Worm (Caenorhabditis elegans) whole organism, L1 larva: Measurements from ENCODE around the gene C34B4.5.

Experiments used
- C04F5.9 ChIP-seq: sonication (generic microtip); optimal IDR thresholded peaks from 2 replicates; lab custom pipeline; 2016; ENCODE audit warnings: missing genetic modification characterization, missing compliant biosample characterization
- C16A3.4 ChIP-seq: fragments of 150-350 bp; optimal IDR thresholded peaks from 2 replicates; lab custom pipeline; 2014; ENCODE audit warnings: missing biosample characterization, missing genetic modification characterization
- C34B4.2 ChIP-seq: sonication (generic microtip); optimal IDR thresholded peaks from 2 replicates; lab custom pipeline; 2017; ENCODE audit warnings: mild to moderate bottlenecking, missing genetic modification characterization, missing compliant biosample characterization
- F16B12.6 ChIP-seq: fragments of 150-350 bp; optimal IDR thresholded peaks from 2 replicates; lab custom pipeline; 2014; ENCODE audit warnings: missing biosample characterization, missing genetic modification characterization
- Y116A8C.19 ChIP-seq: sonication (generic microtip); optimal IDR thresholded peaks from 2 replicates; lab custom pipeline; 2016; ENCODE audit warnings: missing compliant biosample characterization, missing genetic modification characterization, borderline replicate concordance
- aly-2 ChIP-seq: fragments of 150-350 bp; optimal IDR thresholded peaks from 2 replicates; lab custom pipeline; 2014; ENCODE audit warnings: missing biosample characterization, missing genetic modification characterization
- ama-1 ChIP-seq: fragments of 150-350 bp; optimal IDR thresholded peaks from 2 replicates; lab custom pipeline; 2014
- blmp-1 ChIP-seq: fragments of 150-350 bp; optimal IDR thresholded peaks from 2 replicates; lab custom pipeline; 2014; ENCODE audit warnings: missing biosample characterization, missing genetic modification characterization
- ceh-8 ChIP-seq: fragments of 200-800 bp; sonication (Bioruptor generic); optimal IDR thresholded peaks from 2 replicates; lab custom pipeline; 2018; ENCODE audit warnings: mild to moderate bottlenecking, missing genetic modification characterization, moderate library complexity, missing compliant biosample characterization
- ceh-88 ChIP-seq: fragments of 200-800 bp; sonication (Bioruptor generic); IDR thresholded peaks from 2 replicates; pipeline ENCODE4 v1.3.6; 2022; ENCODE audit warnings: missing genetic modification characterization, missing compliant biosample characterization
- ceh-90 ChIP-seq: sonication (generic microtip); optimal IDR thresholded peaks from 2 replicates; lab custom pipeline; 2016; ENCODE audit warnings: missing genetic modification characterization, missing compliant biosample characterization
- ces-1 ChIP-seq: fragments of 150-350 bp; optimal IDR thresholded peaks from 2 replicates; lab custom pipeline; 2014; ENCODE audit warnings: missing biosample characterization, missing genetic modification reagents, missing genetic modification characterization
- dpl-1 ChIP-seq, 3 experiments: fragments of 150-350 bp in 2 of 3; sonication (generic microtip) in 1 of 3; optimal IDR thresholded peaks; 2 replicates each; lab custom pipeline; 2014 to 2017; ENCODE audit warnings: missing biosample characterization in 3 of 3, missing genetic modification characterization in 3 of 3, missing genetic modification reagents in 3 of 3
- efl-1 ChIP-seq, 4 experiments: fragments of 150-350 bp; optimal IDR thresholded peaks in 3 of 4; peaks in 1 of 4; 1 replicate in 1 of 4; 2 replicates in 3 of 4; lab custom pipeline; 2014; ENCODE audit warnings: missing biosample characterization in 2 of 4, missing genetic modification characterization in 2 of 4, missing genetic modification reagents in 2 of 4
- egl-27 ChIP-seq, 2 experiments: fragments of 150-350 bp in 1 of 2; sonication (generic microtip); optimal IDR thresholded peaks; 3 replicates each; lab custom pipeline; 2017 to 2018; ENCODE audit warnings: missing biosample characterization in 2 of 2, missing genetic modification characterization in 2 of 2, missing genetic modification reagents in 2 of 2
- elt-3 ChIP-seq, 6 experiments: fragments of 150-350 bp in 1 of 6; sonication (generic microtip); optimal IDR thresholded peaks; 2 replicates each; lab custom pipeline; 2017 to 2018; ENCODE audit warnings: missing biosample characterization in 6 of 6, missing genetic modification characterization in 6 of 6, inconsistent platforms in 1 of 6
- fkh-4 ChIP-seq: sonication (generic microtip); optimal IDR thresholded peaks from 2 replicates; lab custom pipeline; 2016; ENCODE audit warnings: missing compliant biosample characterization, missing genetic modification characterization, borderline replicate concordance
- fkh-8 ChIP-seq: sonication (generic microtip); optimal IDR thresholded peaks from 2 replicates; lab custom pipeline; 2016; ENCODE audit warnings: mild to moderate bottlenecking, missing genetic modification characterization, missing compliant biosample characterization
- fos-1 ChIP-seq: fragments of 150-350 bp; optimal IDR thresholded peaks from 2 replicates; lab custom pipeline; 2014; ENCODE audit warnings: missing biosample characterization, missing genetic modification characterization
- grh-1 ChIP-seq: fragments of 200-800 bp; sonication (Bioruptor generic); IDR thresholded peaks from 2 replicates; pipeline ENCODE4 v1.3.6; 2022; ENCODE audit warnings: missing genetic modification reagents, missing genetic modification characterization, missing compliant biosample characterization
- hlh-17 ChIP-seq: fragments of 200-800 bp; sonication (Bioruptor generic); optimal IDR thresholded peaks from 2 replicates; lab custom pipeline; 2018; ENCODE audit warnings: missing genetic modification characterization, mild to moderate bottlenecking, missing compliant biosample characterization, moderate library complexity, borderline replicate concordance
- hlh-4 ChIP-seq: sonication (generic microtip); optimal IDR thresholded peaks from 2 replicates; lab custom pipeline; 2016; ENCODE audit warnings: mild to moderate bottlenecking, missing genetic modification characterization, missing compliant biosample characterization
- hpl-2 ChIP-seq: fragments of 150-350 bp; optimal IDR thresholded peaks from 2 replicates; lab custom pipeline; 2014; ENCODE audit warnings: missing biosample characterization, missing genetic modification reagents, missing genetic modification characterization
- isw-1 ChIP-seq: fragments of 200-800 bp; sonication (Bioruptor generic); IDR thresholded peaks from 2 replicates; pipeline ENCODE4 v1.3.6; 2022; ENCODE audit warnings: missing genetic modification characterization, missing compliant biosample characterization
- jun-1 ChIP-seq: fragments of 150-350 bp; optimal IDR thresholded peaks from 2 replicates; lab custom pipeline; 2014; ENCODE audit warnings: missing biosample characterization, missing genetic modification reagents, missing genetic modification characterization
- mab-9 ChIP-seq: fragments of 200-800 bp; sonication (Bioruptor generic); IDR thresholded peaks from 2 replicates; pipeline ENCODE4 v1.3.6; 2022; ENCODE audit warnings: missing genetic modification reagents, missing genetic modification characterization, missing compliant biosample characterization
- mdl-1 ChIP-seq, 2 experiments: fragments of 150-350 bp; optimal IDR thresholded peaks; 2 replicates each; lab custom pipeline; 2014 to 2017; ENCODE audit warnings: missing biosample characterization in 2 of 2, missing genetic modification characterization in 2 of 2, inconsistent platforms in 1 of 2
- mef-2 ChIP-seq: fragments of 150-350 bp; optimal IDR thresholded peaks from 2 replicates; lab custom pipeline; 2014; ENCODE audit warnings: missing biosample characterization, missing genetic modification characterization
- nhr-11 ChIP-seq: fragments of 150-350 bp; optimal IDR thresholded peaks from 2 replicates; lab custom pipeline; 2014; ENCODE audit warnings: missing biosample characterization, missing genetic modification characterization
- nhr-12 ChIP-seq: sonication (generic microtip); optimal IDR thresholded peaks from 2 replicates; lab custom pipeline; 2017; ENCODE audit warnings: missing biosample characterization, missing genetic modification characterization
- nhr-237 ChIP-seq: fragments of 150-350 bp; optimal IDR thresholded peaks from 2 replicates; lab custom pipeline; 2014; ENCODE audit warnings: missing biosample characterization, missing genetic modification characterization
- nhr-28 ChIP-seq: fragments of 150-350 bp; optimal IDR thresholded peaks from 2 replicates; lab custom pipeline; 2014; ENCODE audit warnings: missing biosample characterization, missing genetic modification characterization
- nhr-47 ChIP-seq: sonication (generic microtip); optimal IDR thresholded peaks from 2 replicates; lab custom pipeline; 2016; ENCODE audit warnings: mild to moderate bottlenecking, missing genetic modification characterization, moderate library complexity, missing compliant biosample characterization
- nhr-76 ChIP-seq: sonication (generic microtip); optimal IDR thresholded peaks from 2 replicates; lab custom pipeline; 2017; ENCODE audit warnings: missing biosample characterization, missing genetic modification characterization
- nhr-77 ChIP-seq: fragments of 150-350 bp; optimal IDR thresholded peaks from 2 replicates; lab custom pipeline; 2014; ENCODE audit warnings: missing biosample characterization, missing genetic modification characterization
- nhr-85 ChIP-seq: sonication (generic microtip); peaks from one replicate; lab custom pipeline; 2016; ENCODE audit warnings: missing genetic modification characterization, inconsistent platforms, missing compliant biosample characterization
- pag-3 ChIP-seq: sonication (generic microtip); optimal IDR thresholded peaks from 2 replicates; lab custom pipeline; 2017; ENCODE audit warnings: missing genetic modification characterization, mild to moderate bottlenecking, missing compliant biosample characterization, antibody characterized with exemption, borderline replicate concordance; ENCODE audit not compliant: insufficient read depth
- pqm-1 ChIP-seq: sonication (generic microtip); optimal IDR thresholded peaks from 3 replicates; lab custom pipeline; 2017; ENCODE audit warnings: missing biosample characterization, missing genetic modification characterization
- snpc-4 ChIP-seq: fragments of 150-350 bp; optimal IDR thresholded peaks from 2 replicates; lab custom pipeline; 2014; ENCODE audit warnings: missing biosample characterization, missing genetic modification characterization
- sup-37 ChIP-seq: fragments of 200-800 bp; sonication (Bioruptor generic); optimal IDR thresholded peaks from 2 replicates; lab custom pipeline; 2018; ENCODE audit warnings: mild to moderate bottlenecking, missing genetic modification characterization, missing compliant biosample characterization
- swsn-7 ChIP-seq: sonication (generic microtip); optimal IDR thresholded peaks from 2 replicates; lab custom pipeline; 2016; ENCODE audit warnings: missing genetic modification characterization, missing compliant biosample characterization
- tbx-2 ChIP-seq: sonication (generic microtip); optimal IDR thresholded peaks from 2 replicates; lab custom pipeline; 2016; ENCODE audit warnings: missing genetic modification characterization, missing compliant biosample characterization
- unc-130 ChIP-seq: fragments of 150-350 bp; optimal IDR thresholded peaks from 2 replicates; lab custom pipeline; 2017; ENCODE audit warnings: missing biosample characterization, missing genetic modification characterization, inconsistent platforms
- unc-98 ChIP-seq: fragments of 200-800 bp; sonication (Bioruptor generic); IDR thresholded peaks from 2 replicates; pipeline ENCODE4 v1.3.6; 2022; ENCODE audit warnings: missing genetic modification characterization, missing compliant biosample characterization
- zip-4 ChIP-seq: fragments of 200-800 bp; sonication (Bioruptor generic); optimal IDR thresholded peaks from 2 replicates; lab custom pipeline; 2018; ENCODE audit warnings: mild to moderate bottlenecking, missing genetic modification characterization, moderate library complexity, missing compliant biosample characterization
- ztf-4 ChIP-seq: fragments of 150-350 bp; optimal IDR thresholded peaks from 2 replicates; lab custom pipeline; 2014; ENCODE audit warnings: missing biosample characterization, missing genetic modification characterization

The C34B4.5 gene

DNA sequence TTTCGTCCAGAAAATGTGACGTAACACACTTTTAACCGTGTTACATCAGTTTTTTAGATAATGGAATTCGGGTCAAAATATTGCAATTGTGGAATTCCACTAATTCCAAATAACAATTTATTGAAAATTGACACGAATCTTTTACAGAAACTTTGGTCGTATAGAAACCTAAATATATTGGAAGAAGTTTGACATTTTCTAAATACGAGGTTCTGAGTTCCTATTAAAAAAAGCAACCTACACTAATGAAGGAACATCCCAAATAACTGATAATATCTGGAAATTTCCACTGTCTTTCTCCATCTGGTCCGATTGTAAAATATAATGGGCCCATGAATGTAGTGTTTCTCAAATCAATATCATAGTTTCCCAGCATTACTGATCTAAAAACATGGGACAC lies 25.5 kb downstream of the C34B4.5 start:
- no peak for TF ChIP-seq snpc-4
- TF ChIP-seq fkh-4 (tag; lab: Kevin White, UChicago) = no peak
- no peak for TF ChIP-seq zip-4 (GFP tag; lab: Kevin White, UChicago)
- no peak for TF ChIP-seq efl-1 (optimal IDR thresholded peaks at IDR 0.05; lab: Kevin White, UChicago)
- TF ChIP-seq efl-1 (GFP tag; optimal IDR thresholded peaks at IDR 0.05 in 1 of 2; lab: Kevin White, UChicago) = no peak
- TF ChIP-seq nhr-76 = no peak
- no peak for TF ChIP-seq nhr-12
- no peak for TF ChIP-seq isw-1 (GFP tag; lab: Robert Waterston, UW)
- TF ChIP-seq pag-3 (tag; lab: Kevin White, UChicago) = no peak
- no peak for TF ChIP-seq nhr-237
- TF ChIP-seq nhr-85 (tag; lab: Kevin White, UChicago) = no peak
- no peak for TF ChIP-seq nhr-11
- no peak for TF ChIP-seq mdl-1 (tag; optimal IDR thresholded peaks at IDR 0.05; lab: Kevin White, UChicago)
- no peak for TF ChIP-seq C34B4.2 (tag; lab: Kevin White, UChicago)
- no peak for TF ChIP-seq nhr-77 (tag; lab: Kevin White, UChicago)
- no peak for TF ChIP-seq unc-98 (GFP tag; lab: Robert Waterston, UW)
- TF ChIP-seq Y116A8C.19 (tag; lab: Kevin White, UChicago) = no peak
- no peak for TF ChIP-seq hlh-17 (GFP tag; lab: Kevin White, UChicago)
- TF ChIP-seq ces-1 (GFP tag; lab: Kevin White, UChicago) = no peak

DNA sequence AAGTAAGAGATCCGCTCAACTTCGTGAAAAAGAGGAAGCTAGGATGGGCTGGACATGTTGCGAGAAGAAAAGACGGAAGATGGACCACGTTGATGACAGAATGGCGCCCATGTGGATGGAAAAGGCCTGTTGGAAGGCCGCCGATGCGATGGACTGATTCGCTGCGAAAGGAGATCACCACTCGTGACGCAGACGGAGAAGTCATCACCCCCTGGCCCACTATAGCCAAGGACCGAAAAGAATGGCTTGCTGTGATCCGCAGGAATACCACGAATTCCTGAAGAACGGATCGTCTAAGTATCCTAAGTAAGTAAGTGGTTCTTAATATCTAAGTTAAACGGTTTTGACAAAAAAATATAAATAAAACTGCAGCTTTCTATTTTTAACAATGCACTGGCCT lies 30.2 kb downstream of the C34B4.5 start:
- TF ChIP-seq aly-2 (tag; lab: Kevin White, UChicago) = peak; percentile 31

- peak in 1 of 3 experiments; percentile 15 for TF ChIP-seq dpl-1 (GFP tag; optimal IDR thresholded peaks at IDR 0.05; lab: Kevin White, UChicago)
- no peak for TF ChIP-seq C04F5.9
- TF ChIP-seq blmp-1 = peak; percentile 45
These were observed 34.1 kb downstream of the C34B4.5 start, which contains the start of gene eat-6 for ce11 chrV:13129895-13130294. TSS of gene eat-6 (minus strand) at chrV:13129995.

DNA sequence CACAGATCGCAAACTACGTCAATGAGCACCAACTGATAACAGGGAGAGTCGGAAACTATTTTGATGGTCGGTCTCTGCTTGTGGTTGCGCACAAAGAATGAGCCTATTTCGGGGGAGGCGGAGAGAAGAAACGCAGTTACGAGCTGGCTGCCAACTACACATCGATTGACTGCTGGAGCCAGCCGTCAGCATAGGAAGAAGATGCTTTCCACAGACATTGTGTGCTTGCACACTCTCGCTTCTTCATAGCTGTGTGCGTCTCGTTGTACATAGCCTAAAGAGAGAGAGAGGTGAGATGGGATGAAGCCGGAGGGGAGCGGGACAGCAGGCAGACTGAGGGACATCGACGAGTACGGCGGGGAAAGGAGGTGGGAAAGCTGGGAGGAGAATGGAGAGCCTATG lies 34.7 kb downstream of the C34B4.5 start:
- TF ChIP-seq mef-2 = peak; percentile 14
- no peak for TF ChIP-seq sup-37 (GFP tag; lab: Kevin White, UChicago)
- no peak for TF ChIP-seq nhr-11
- TF ChIP-seq ceh-88 = no peak
- TF ChIP-seq hlh-4 (tag; lab: Kevin White, UChicago) = no peak
- TF ChIP-seq ceh-90 (tag; lab: Kevin White, UChicago) = no peak
- TF ChIP-seq swsn-7 (tag; lab: Kevin White, UChicago) = peak; percentile 57
- TF ChIP-seq C16A3.4 (tag; lab: Kevin White, UChicago) = no peak
- no peak for TF ChIP-seq mab-9 (GFP tag; lab: Robert Waterston, UW)
- peak; percentile 61 for TF ChIP-seq jun-1 (tag; lab: Kevin White, UChicago)
- TF ChIP-seq nhr-47 = peak; percentile 49
- no peak for TF ChIP-seq fos-1 (tag; lab: Kevin White, UChicago)
- no peak for TF ChIP-seq Y116A8C.19 (tag; lab: Kevin White, UChicago)
- no peak for TF ChIP-seq unc-98 (GFP tag; lab: Robert Waterston, UW)
- no peak for TF ChIP-seq snpc-4
- no peak for TF ChIP-seq nhr-28 (tag; lab: Kevin White, UChicago)
- peak; percentile 47 for TF ChIP-seq tbx-2
- TF ChIP-seq ama-1 (lab: Kevin White, UChicago) = peak; percentile 33
- peak; percentile 37 for TF ChIP-seq ztf-4 (tag; lab: Kevin White, UChicago)
- TF ChIP-seq efl-1 (optimal IDR thresholded peaks at IDR 0.05; lab: Kevin White, UChicago) = peak; percentile 27 to 40
- no peak for TF ChIP-seq efl-1 (GFP tag; optimal IDR thresholded peaks at IDR 0.05 in 1 of 2; lab: Kevin White, UChicago)
- peak in 1 of 3 experiments; percentile 49 for TF ChIP-seq dpl-1 (GFP tag; optimal IDR thresholded peaks at IDR 0.05; lab: Kevin White, UChicago)
- peak; percentile 36; the same call in 1 of the 2 replicates for TF ChIP-seq isw-1 (GFP tag; lab: Robert Waterston, UW)
- TF ChIP-seq egl-27 (tag; optimal IDR thresholded peaks at IDR 0.05; lab: Kevin White, UChicago) = peak in 1 of 2 experiments; percentile 28
- peak; percentile 13 for TF ChIP-seq nhr-77 (tag; lab: Kevin White, UChicago)
- no peak for TF ChIP-seq elt-3 (tag; optimal IDR thresholded peaks at IDR 0.05; lab: Kevin White, UChicago)
- TF ChIP-seq aly-2 (tag; lab: Kevin White, UChicago) = no peak
- no peak for TF ChIP-seq hpl-2 (GFP tag; lab: Kevin White, UChicago)
- no peak for TF ChIP-seq F16B12.6 (tag; lab: Kevin White, UChicago)
- no peak for TF ChIP-seq pag-3 (tag; lab: Kevin White, UChicago)
- TF ChIP-seq mdl-1 (tag; optimal IDR thresholded peaks at IDR 0.05; lab: Kevin White, UChicago) = peak in 1 of 2 experiments; percentile 12
- peak; percentile 82 for TF ChIP-seq fkh-8 (tag; lab: Kevin White, UChicago)
- no peak for TF ChIP-seq pqm-1 (tag; lab: Kevin White, UChicago)
- no peak for TF ChIP-seq ceh-8
- TF ChIP-seq grh-1 = no peak
- TF ChIP-seq unc-130 = no peak
